Fruit fly (Drosophila melanogaster) whole organism, embryonic: ENCODE data around the gene CG2889.

Experiments used
- Atf3 ChIP-seq: fragments of 200-800 bp; sonication (Bioruptor generic); optimal IDR thresholded peaks from 3 replicates; lab custom pipeline; 2016; ENCODE audit warnings: missing biosample characterization, missing genetic modification characterization
- Awh ChIP-seq: fragments of 200-800 bp; sonication (Bioruptor generic); IDR thresholded peaks from 2 replicates; pipeline ENCODE4, ENCODE4 v1.3.6; 2022; ENCODE audit warnings: missing biosample characterization, missing genetic modification characterization
- CG10979 ChIP-seq: fragments of 200-800 bp; sonication (Bioruptor generic); optimal IDR thresholded peaks from 2 replicates; lab custom pipeline; 2018; ENCODE audit warnings: missing biosample characterization, mild to moderate bottlenecking, missing genetic modification characterization, moderate library complexity
- CG11723 ChIP-seq: fragments of 200-800 bp; sonication (Bioruptor generic); optimal IDR thresholded peaks from 2 replicates; lab custom pipeline; 2017; ENCODE audit warnings: missing biosample characterization, mild to moderate bottlenecking, missing genetic modification characterization
- CG12219 ChIP-seq: fragments of 200-800 bp; sonication (Bioruptor generic); optimal IDR thresholded peaks from 3 replicates; lab custom pipeline; 2018; ENCODE audit warnings: missing biosample characterization, mild to moderate bottlenecking, missing genetic modification characterization
- CG12744 ChIP-seq: fragments of 200-800 bp; sonication (Bioruptor generic); optimal IDR thresholded peaks from 2 replicates; lab custom pipeline; 2016; ENCODE audit warnings: missing biosample characterization, missing genetic modification characterization
- CG12942 ChIP-seq: fragments of 200-800 bp; sonication (Bioruptor generic); optimal IDR thresholded peaks from 3 replicates; lab custom pipeline; 2016; ENCODE audit warnings: missing biosample characterization, missing genetic modification characterization
- CG13424 ChIP-seq: fragments of 200-800 bp; sonication (Bioruptor generic); optimal IDR thresholded peaks from 2 replicates; lab custom pipeline; 2019; ENCODE audit warnings: missing biosample characterization, mild to moderate bottlenecking, missing genetic modification characterization, moderate library complexity
- CG14710 ChIP-seq: fragments of 200-800 bp; sonication (Bioruptor generic); optimal IDR thresholded peaks from 3 replicates; lab custom pipeline; 2019; ENCODE audit warnings: missing biosample characterization, mild to moderate bottlenecking, missing genetic modification characterization, moderate library complexity
- CG15073 ChIP-seq: fragments of 200-800 bp; sonication (Bioruptor generic); optimal IDR thresholded peaks from 2 replicates; lab custom pipeline; 2016; ENCODE audit warnings: missing biosample characterization, missing genetic modification characterization
- CG1602 ChIP-seq: fragments of 200-800 bp; sonication (Bioruptor generic); optimal IDR thresholded peaks from 3 replicates; lab custom pipeline; 2016; ENCODE audit warnings: missing biosample characterization, missing genetic modification characterization
- CG18764 ChIP-seq: fragments of 200-800 bp; sonication (Bioruptor generic); optimal IDR thresholded peaks from 3 replicates; lab custom pipeline; 2016; ENCODE audit warnings: missing biosample characterization, missing genetic modification characterization
- CG3065 ChIP-seq: fragments of 200-800 bp; sonication (Bioruptor generic); optimal IDR thresholded peaks from 2 replicates; lab custom pipeline; 2016; ENCODE audit warnings: missing biosample characterization, missing genetic modification characterization
- CG3407 ChIP-seq: fragments of 200-800 bp; sonication (Bioruptor generic); optimal IDR thresholded peaks from 2 replicates; lab custom pipeline; 2018; ENCODE audit warnings: missing biosample characterization, mild to moderate bottlenecking, missing genetic modification characterization
- CG34376 ChIP-seq: fragments of 200-800 bp; sonication (Bioruptor generic); optimal IDR thresholded peaks from 2 replicates; lab custom pipeline; 2018; ENCODE audit warnings: missing biosample characterization, mild to moderate bottlenecking, missing genetic modification characterization
- CG34422 ChIP-seq: fragments of 200-800 bp; sonication (Bioruptor generic); IDR thresholded peaks from 3 replicates; pipeline ENCODE4 v1.3.6; 2022; ENCODE audit warnings: missing biosample characterization, missing genetic modification characterization
- CG4617 ChIP-seq: fragments of 200-800 bp; sonication (Bioruptor generic); optimal IDR thresholded peaks from 3 replicates; lab custom pipeline; 2016; ENCODE audit warnings: missing biosample characterization, missing genetic modification characterization, borderline replicate concordance
- CG6175 ChIP-seq: fragments of 200-800 bp; sonication (Bioruptor generic); IDR thresholded peaks from 3 replicates; pipeline ENCODE4 v1.3.6; 2022; ENCODE audit warnings: missing biosample characterization, missing genetic modification characterization
- CG6254 ChIP-seq: fragments of 200-800 bp; sonication (Bioruptor generic); optimal IDR thresholded peaks from 3 replicates; lab custom pipeline; 2017; ENCODE audit warnings: mild to moderate bottlenecking, missing biosample characterization, missing genetic modification reagents, missing genetic modification characterization
- CG7839 ChIP-seq: fragments of 200-800 bp; sonication (Bioruptor generic); optimal IDR thresholded peaks from 3 replicates; lab custom pipeline; 2018; ENCODE audit warnings: missing biosample characterization, mild to moderate bottlenecking, missing genetic modification characterization, moderate library complexity
- CG8924 ChIP-seq: fragments of 200-800 bp; optimal IDR thresholded peaks from 3 replicates; lab custom pipeline; 2019; ENCODE audit warnings: missing biosample characterization, mild to moderate bottlenecking, missing genetic modification characterization, moderate library complexity
- Dad ChIP-seq: fragments of 200-800 bp; sonication (Bioruptor generic); optimal IDR thresholded peaks from 3 replicates; lab custom pipeline; 2016; ENCODE audit warnings: missing biosample characterization, missing genetic modification characterization
- Doc3 ChIP-seq: fragments of 200-800 bp; sonication (Bioruptor generic); IDR thresholded peaks from 3 replicates; pipeline ENCODE4 v1.3.6; 2022; ENCODE audit warnings: missing biosample characterization, missing genetic modification characterization; ENCODE audit not compliant: partially characterized antibody
- Drgx ChIP-seq: fragments of 200-800 bp; sonication (Bioruptor generic); IDR thresholded peaks from 2 replicates; pipeline ENCODE4 v1.3.6; 2022; ENCODE audit warnings: missing biosample characterization, missing genetic modification characterization
- Gug ChIP-seq: fragments of 200-800 bp; sonication (Bioruptor generic); IDR thresholded peaks from 4 replicates; pipeline ENCODE4 v1.3.6; 2022; ENCODE audit warnings: missing biosample characterization, missing genetic modification characterization
- NFAT ChIP-seq: fragments of 200-800 bp; sonication (Bioruptor generic); IDR thresholded peaks from 2 replicates; pipeline ENCODE4 v1.3.6; 2022; ENCODE audit warnings: missing biosample characterization, missing genetic modification characterization
- Nf-YB ChIP-seq: fragments of 200-800 bp; sonication (Bioruptor generic); optimal IDR thresholded peaks from 3 replicates; lab custom pipeline; 2019; ENCODE audit warnings: missing biosample characterization, mild to moderate bottlenecking, missing genetic modification characterization, moderate library complexity
- PHDP ChIP-seq: fragments of 200-800 bp; sonication (Bioruptor generic); optimal IDR thresholded peaks from 3 replicates; lab custom pipeline; 2018; ENCODE audit warnings: missing biosample characterization, mild to moderate bottlenecking, missing genetic modification characterization, moderate library complexity
- Sin3A ChIP-seq: fragments of >200 bp; optimal IDR thresholded peaks from 2 replicates; lab custom pipeline; 2018
- Xrp1 ChIP-seq: fragments of 200-800 bp; sonication (Bioruptor generic); IDR thresholded peaks from 2 replicates; pipeline ENCODE4 v1.3.6; 2022; ENCODE audit warnings: missing biosample characterization, missing genetic modification characterization
- amos ChIP-seq: fragments of 200-800 bp; sonication (Bioruptor generic); IDR thresholded peaks from 2 replicates; pipeline ENCODE4 v1.3.6; 2022; ENCODE audit warnings: missing biosample characterization, missing genetic modification characterization; ENCODE audit not compliant: partially characterized antibody
- aop ChIP-seq: fragments of 200-800 bp; sonication (Bioruptor generic); IDR thresholded peaks from 2 replicates; pipeline ENCODE4 v1.3.6; 2022; ENCODE audit warnings: missing biosample characterization, missing genetic modification characterization
- bsh ChIP-seq, 2 experiments: fragments of 200-800 bp; sonication (Bioruptor generic); optimal IDR thresholded peaks; 2 replicates each; lab custom pipeline; 2017 to 2018; ENCODE audit warnings: mild to moderate bottlenecking in 2 of 2, missing biosample characterization in 2 of 2, missing genetic modification characterization in 2 of 2, moderate library complexity in 1 of 2
- dati ChIP-seq: fragments of 200-800 bp; sonication (Bioruptor generic); IDR thresholded peaks from 2 replicates; pipeline ENCODE4 v1.3.6; 2022; ENCODE audit warnings: missing biosample characterization, missing genetic modification characterization
- disco-r ChIP-seq: fragments of 200-800 bp; sonication (Bioruptor generic); optimal IDR thresholded peaks from 2 replicates; lab custom pipeline; 2016; ENCODE audit warnings: missing biosample characterization, missing genetic modification characterization
- emc ChIP-seq: fragments of 200-800 bp; sonication (Bioruptor generic); optimal IDR thresholded peaks from 2 replicates; lab custom pipeline; 2016; ENCODE audit warnings: missing biosample characterization, missing genetic modification characterization
- eve ChIP-seq, 2 experiments: fragments of >200 bp; optimal IDR thresholded peaks; 2 replicates each; lab custom pipeline; 2017; ENCODE audit warnings: missing biosample characterization in 2 of 2, missing genetic modification characterization in 2 of 2
- eyg ChIP-seq: fragments of 200-800 bp; sonication (Bioruptor generic); optimal IDR thresholded peaks from 3 replicates; lab custom pipeline; 2016; ENCODE audit warnings: missing biosample characterization, missing genetic modification characterization
- gce ChIP-seq: fragments of 200-800 bp; sonication (Bioruptor generic); IDR thresholded peaks from 3 replicates; pipeline ENCODE4 v1.3.6; 2022; ENCODE audit warnings: missing biosample characterization, missing genetic modification characterization
- lmd ChIP-seq: fragments of 200-800 bp; sonication (Bioruptor generic); IDR thresholded peaks from 2 replicates; pipeline ENCODE4 v1.3.6; 2022; ENCODE audit warnings: missing biosample characterization, missing genetic modification characterization
- lola ChIP-seq, 3 experiments: fragments of >200 bp in 2 of 3; fragments of 200-800 bp in 1 of 3; sonication (Bioruptor generic) in 1 of 3; optimal IDR thresholded peaks; 2 replicates each; lab custom pipeline; 2017 to 2019; ENCODE audit warnings: missing biosample characterization in 3 of 3, missing genetic modification characterization in 3 of 3, mild to moderate bottlenecking in 1 of 3, moderate library complexity in 1 of 3
- otp ChIP-seq: fragments of 200-800 bp; sonication (Bioruptor generic); IDR thresholded peaks from 3 replicates; pipeline ENCODE4, ENCODE4 v1.3.6; 2022; ENCODE audit warnings: missing biosample characterization, missing genetic modification characterization
- repo ChIP-seq: fragments of 200-800 bp; sonication (Bioruptor generic); optimal IDR thresholded peaks from 2 replicates; lab custom pipeline; 2016; ENCODE audit warnings: missing biosample characterization, missing genetic modification characterization
- sima ChIP-seq: fragments of 200-800 bp; sonication (Bioruptor generic); optimal IDR thresholded peaks from 2 replicates; lab custom pipeline; 2016; ENCODE audit warnings: missing biosample characterization, missing genetic modification characterization
- tll ChIP-seq, 2 experiments: fragments of 200-800 bp in 1 of 2; fragments of >200 bp in 1 of 2; sonication (Bioruptor generic) in 1 of 2; optimal IDR thresholded peaks; 2 replicates each; lab custom pipeline; 2017 to 2019; ENCODE audit warnings: missing biosample characterization in 2 of 2, missing genetic modification characterization in 2 of 2, mild to moderate bottlenecking in 1 of 2, moderate library complexity in 1 of 2
- trh ChIP-seq: fragments of 200-800 bp; sonication (Bioruptor generic); optimal IDR thresholded peaks from 2 replicates; lab custom pipeline; 2016; ENCODE audit warnings: missing biosample characterization, missing genetic modification characterization
- ttk ChIP-seq: fragments of 200-800 bp; sonication (Bioruptor generic); IDR thresholded peaks from 2 replicates; pipeline ENCODE4 v2.1.2; 2022; ENCODE audit warnings: missing biosample characterization, missing genetic modification characterization
- vnd ChIP-seq: fragments of 200-800 bp; sonication (Bioruptor generic); IDR thresholded peaks from 3 replicates; pipeline ENCODE4 v1.3.6; 2022; ENCODE audit warnings: missing biosample characterization, missing genetic modification characterization; ENCODE audit not compliant: partially characterized antibody
- zfh1 ChIP-seq: fragments of 200-800 bp; sonication (Bioruptor generic); IDR thresholded peaks from 3 replicates; pipeline ENCODE4 v1.3.6; 2022; ENCODE audit warnings: missing biosample characterization, missing genetic modification characterization

Gene CG2889

dm6 chrX:10486144-10487030, 12.6 kb downstream of the CG2889 start (continued):
- TF ChIP-seq CG4617 (GFP tag; lab: Kevin White, UChicago) (no peak), Drgx (peak; percentile 76), CG10979 (tag; lab: Kevin White, UChicago) (peak; percentile 29), Dad (GFP tag; lab: Kevin White, UChicago) (peak; percentile 0), amos (GFP tag; lab: Robert Waterston, UW) (no peak; the same call in 1 of the 2 replicates), CG6254 (GFP tag; lab: Kevin White, UChicago) (no peak), PHDP (tag; lab: Kevin White, UChicago) (peak; percentile 72), CG18764 (GFP tag; lab: Kevin White, UChicago) (no peak), CG12219 (GFP tag; lab: Kevin White, UChicago) (peak; percentile 63), CG3407 (no peak), CG7839 (tag; lab: Kevin White, UChicago) (peak; percentile 80), sima (GFP tag; lab: Kevin White, UChicago) (no peak), disco-r (GFP tag; lab: Kevin White, UChicago) (no peak), dati (GFP tag; lab: Robert Waterston, UW) (no peak), zfh1 (GFP tag; lab: Robert Waterston, UW) (no peak), CG8924 (tag; lab: Kevin White, UChicago) (peak; percentile 61), CG15073 (GFP tag; lab: Kevin White, UChicago) (no peak), CG1602 (peak; percentile 14), Sin3A (lab: Kevin White, UChicago) (no peak), otp (no peak), tll (GFP tag; optimal IDR thresholded peaks at IDR 0.05; lab: Kevin White, UChicago) (no peak), Gug (GFP tag; lab: Robert Waterston, UW) (peak; percentile 8; the same call in 1 of the 4 replicates), lmd (GFP tag; lab: Robert Waterston, UW) (peak; percentile 67), Nf-YB (GFP tag; lab: Kevin White, UChicago) (peak; percentile 38), lola (GFP tag; optimal IDR thresholded peaks at IDR 0.05; lab: Kevin White, UChicago) (no peak), CG3065 (GFP tag; lab: Kevin White, UChicago) (no peak), bsh (GFP tag; optimal IDR thresholded peaks at IDR 0.05; lab: Kevin White, UChicago) (peak; percentile 26 to 51), CG34376 (GFP tag; lab: Kevin White, UChicago) (peak; percentile 88), Doc3 (GFP tag; lab: Robert Waterston, UW) (no peak), CG14710 (tag; lab: Kevin White, UChicago) (no peak), CG34422 (GFP tag; lab: Robert Waterston, UW) (no peak), CG12942 (GFP tag; lab: Kevin White, UChicago) (no peak), emc (GFP tag; lab: Kevin White, UChicago) (no peak), CG12744 (GFP tag; lab: Kevin White, UChicago) (no peak), NFAT (GFP tag; lab: Robert Waterston, UW) (no peak), vnd (GFP tag; lab: Robert Waterston, UW) (no peak), ttk (GFP tag; lab: Robert Waterston, UW) (no peak), eve (GFP tag; optimal IDR thresholded peaks at IDR 0.05; lab: Kevin White, UChicago) (no peak), Atf3 (GFP tag; lab: Kevin White, UChicago) (no peak), Awh (GFP tag; lab: Robert Waterston, UW) (no peak), eyg (GFP tag; lab: Kevin White, UChicago) (peak; percentile 32), Xrp1 (GFP tag; lab: Robert Waterston, UW) (peak; percentile 52; the same call in 1 of the 2 replicates), aop (GFP tag; lab: Robert Waterston, UW) (no peak), CG6175 (GFP tag; lab: Robert Waterston, UW) (no peak), repo (GFP tag; lab: Kevin White, UChicago) (peak; percentile 48), CG13424 (tag; lab: Kevin White, UChicago) (peak; percentile 65), gce (GFP tag; lab: Robert Waterston, UW) (no peak), CG11723 (GFP tag; lab: Kevin White, UChicago) (no peak), trh (GFP tag; lab: Kevin White, UChicago) (no peak)
